Worm (Caenorhabditis elegans) whole organism, late embryonic: Measurements from ENCODE around the gene F02E11.7.

Source experiments
- F13H6.1 ChIP-seq: sonication (generic microtip); optimal IDR thresholded peaks from 2 replicates; lab custom pipeline; 2016; ENCODE audit warnings: missing genetic modification characterization, missing compliant biosample characterization
- Y22D7AL.16 ChIP-seq: sonication (generic microtip); optimal IDR thresholded peaks from 2 replicates; lab custom pipeline; 2016; ENCODE audit warnings: missing genetic modification characterization, missing compliant biosample characterization
- ama-1 ChIP-seq: fragments of 150-350 bp; optimal IDR thresholded peaks from 2 replicates; lab custom pipeline; 2014
- dve-1 ChIP-seq: sonication (generic microtip); optimal IDR thresholded peaks from 2 replicates; lab custom pipeline; 2017; ENCODE audit warnings: antibody characterized with exemption, mild to moderate bottlenecking, missing genetic modification characterization, missing compliant biosample characterization
- fkh-10 ChIP-seq: fragments of 150-350 bp; optimal IDR thresholded peaks from 2 replicates; lab custom pipeline; 2014; ENCODE audit warnings: missing biosample characterization, missing genetic modification reagents, missing genetic modification characterization
- lim-6 ChIP-seq: sonication (generic microtip); optimal IDR thresholded peaks from 2 replicates; lab custom pipeline; 2016; ENCODE audit warnings: missing genetic modification characterization, missing compliant biosample characterization
- nfya-1 ChIP-seq: sonication (generic microtip); optimal IDR thresholded peaks from 2 replicates; lab custom pipeline; 2017; ENCODE audit warnings: missing genetic modification characterization, mild to moderate bottlenecking, missing compliant biosample characterization, antibody characterized with exemption, moderate library complexity
- pag-3 ChIP-seq: sonication (generic microtip); optimal IDR thresholded peaks from 2 replicates; lab custom pipeline; 2016; ENCODE audit warnings: missing compliant biosample characterization, missing genetic modification characterization, borderline replicate concordance
- pat-9 ChIP-seq: fragments of 200-800 bp; sonication (Bioruptor generic); optimal IDR thresholded peaks from 2 replicates; lab custom pipeline; 2018; ENCODE audit warnings: mild to moderate bottlenecking, missing genetic modification characterization, moderate library complexity, missing compliant biosample characterization
- sdc-2 ChIP-seq: sonication (generic microtip); optimal IDR thresholded peaks from 2 replicates; lab custom pipeline; 2016; ENCODE audit warnings: missing genotype, missing genetic modification characterization, missing compliant biosample characterization
- sox-4 ChIP-seq: sonication (generic microtip); optimal IDR thresholded peaks from 2 replicates; lab custom pipeline; 2017; ENCODE audit warnings: mild to moderate bottlenecking, missing genetic modification characterization, inconsistent platforms, missing compliant biosample characterization
- syd-9 ChIP-seq: sonication (generic microtip); optimal IDR thresholded peaks from 2 replicates; lab custom pipeline; 2016; ENCODE audit warnings: mild to moderate bottlenecking, missing genetic modification characterization, moderate library complexity, missing compliant biosample characterization
- tbx-2 ChIP-seq: sonication (generic microtip); optimal IDR thresholded peaks from 2 replicates; lab custom pipeline; 2016; ENCODE audit warnings: missing genetic modification characterization, missing compliant biosample characterization

DNA sequence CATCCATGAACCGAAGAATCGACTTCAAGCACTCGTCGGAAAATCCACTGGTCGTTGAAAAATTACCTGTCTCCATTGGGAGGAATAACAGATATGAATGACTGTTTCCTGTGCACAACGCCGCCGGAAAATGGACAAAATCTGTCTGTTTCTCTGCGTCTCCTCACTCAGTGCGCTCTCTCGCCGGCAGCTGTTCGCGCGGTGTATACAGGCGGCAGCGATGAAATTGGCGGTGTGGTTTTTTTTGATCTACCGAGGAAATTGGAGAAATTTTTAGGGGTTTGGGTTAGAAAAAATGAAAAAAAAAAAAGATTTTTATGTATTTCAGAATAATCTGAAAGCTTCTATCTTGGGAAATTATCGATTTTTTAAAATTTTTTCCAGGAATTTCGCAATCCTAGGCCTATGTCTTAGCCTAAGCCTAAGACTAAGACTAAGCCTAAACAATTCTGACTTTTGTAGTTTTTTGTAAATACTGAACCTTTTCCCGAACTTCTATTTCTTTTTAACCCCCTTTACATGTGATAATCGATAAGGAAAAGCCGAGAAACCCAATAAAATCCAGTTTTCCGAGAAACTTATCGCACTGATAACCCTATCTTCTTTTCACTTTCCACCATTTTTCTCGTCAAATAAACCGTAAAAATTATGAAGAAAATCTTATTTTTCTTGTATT is 19.3 kb upstream of the F02E11.7 start, which contains the start of the genes fbxc-50 and C17F4.2:
- TF ChIP-seq tbx-2 (tag; lab: Kevin White, UChicago) (no peak), ama-1 (lab: Kevin White, UChicago) (no peak), sdc-2 (tag; lab: Kevin White, UChicago) (no peak), dve-1 (tag; lab: Kevin White, UChicago) (no peak), pag-3 (tag; lab: Kevin White, UChicago) (no peak), lim-6 (tag; lab: Kevin White, UChicago) (no peak), fkh-10 (GFP tag; lab: Kevin White, UChicago) (no peak), nfya-1 (tag; lab: Kevin White, UChicago) (no peak), Y22D7AL.16 (tag; lab: Kevin White, UChicago) (no peak), sox-4 (tag; lab: Kevin White, UChicago) (no peak), pat-9 (no peak), F13H6.1 (no peak), syd-9 (tag; lab: Kevin White, UChicago) (no peak)
